Worm (Caenorhabditis elegans): ENCODE results near the gene hum-10.
A peak's percentile ranks its signal among the peaks of the same experiment; 100 is the strongest.

Gene hum-10

DNA sequence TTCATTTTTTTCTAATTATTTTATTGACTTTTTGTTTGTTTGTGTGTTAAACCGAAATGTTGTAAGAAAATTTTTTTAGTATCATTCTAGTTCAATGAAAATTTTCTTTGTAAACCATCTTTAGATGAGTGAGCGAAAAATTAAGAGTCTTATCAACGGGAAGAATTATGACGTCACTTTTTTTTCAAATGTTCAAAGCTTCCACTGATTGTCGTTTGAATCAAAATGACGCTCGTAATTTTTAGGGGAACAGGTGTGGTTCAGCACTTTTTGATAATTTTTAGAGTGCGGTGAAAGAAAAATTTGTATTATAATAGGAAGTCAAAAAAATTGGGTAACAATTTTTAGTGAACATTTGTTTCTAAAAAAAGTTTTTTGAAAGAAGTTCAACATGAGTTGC, 39.5 kb upstream of the hum-10 start:
- no peak for TF ChIP-seq Y5F2A.4 (GFP tag; optimal IDR thresholded peaks at IDR 0.05)
- TF ChIP-seq F44E2.7 (GFP tag; IDR thresholded peaks at IDR 0.05), result no peak
- no peak for TF ChIP-seq zag-1 (tag; optimal IDR thresholded peaks at IDR 0.05)
- no peak for TF ChIP-seq egl-27 (tag; optimal IDR thresholded peaks at IDR 0.05)
- no peak for TF ChIP-seq php-3 (GFP tag; IDR thresholded peaks at IDR 0.05)
- peak; percentile 58 for TF ChIP-seq dve-1 (tag; optimal IDR thresholded peaks at IDR 0.05; ENCODE audit: insufficient read depth)
- TF ChIP-seq snpc-4 (tag; optimal IDR thresholded peaks at IDR 0.05), result no peak
- 0 out of 2 replicates have a peak, but pooled peaks have one; percentile 27 for TF ChIP-seq lin-1 (GFP tag; IDR thresholded peaks at IDR 0.05)
- TF ChIP-seq ama-1 (optimal IDR thresholded peaks at IDR 0.05), result no peak
- peak; percentile 68 for TF ChIP-seq dmd-6 (GFP tag; IDR thresholded peaks at IDR 0.05)
- TF ChIP-seq nhr-28 (tag; optimal IDR thresholded peaks at IDR 0.05), result peak; percentile 34
- no peak for TF ChIP-seq daf-16 (GFP tag; optimal IDR thresholded peaks at IDR 0.05)
- TF ChIP-seq daf-16 (tag; optimal IDR thresholded peaks at IDR 0.05), result peak; percentile 22
- TF ChIP-seq hlh-11 (tag; optimal IDR thresholded peaks at IDR 0.05), result peak; percentile 53
- no peak for TF ChIP-seq F10B5.3 (tag; optimal IDR thresholded peaks at IDR 0.05)
- peak; percentile 90 for TF ChIP-seq pqm-1 (tag; optimal IDR thresholded peaks at IDR 0.05)
- TF ChIP-seq tra-1 (GFP tag; IDR thresholded peaks at IDR 0.05), result no peak

DNA sequence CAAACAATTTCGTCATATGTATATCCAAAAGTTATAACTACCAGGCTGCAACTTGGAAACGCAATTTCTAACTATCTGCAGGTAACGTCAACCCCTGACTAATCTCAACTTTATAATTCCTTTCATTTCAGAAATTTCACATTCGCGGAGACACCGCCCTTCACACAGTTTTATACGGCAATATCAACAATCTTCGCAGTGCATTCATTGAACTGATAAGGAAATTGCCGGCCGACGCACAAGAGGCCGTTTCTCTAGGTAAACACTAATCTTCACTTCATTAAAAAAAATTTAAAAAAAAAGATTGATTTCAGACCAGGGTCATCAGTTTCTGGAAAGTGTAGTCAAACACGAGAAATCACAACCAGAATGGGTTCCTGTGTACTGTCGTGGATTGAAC, 36.8 kb upstream of the hum-10 start:
- TF ChIP-seq dmd-8 (GFP tag; IDR thresholded peaks at IDR 0.05), result no peak
- peak; percentile 31 for TF ChIP-seq nhr-77 (tag; optimal IDR thresholded peaks at IDR 0.05)
- peak; percentile 26 for TF ChIP-seq hlh-30 (tag; optimal IDR thresholded peaks at IDR 0.05; ENCODE audit: insufficient read depth)
- no peak for TF ChIP-seq lin-29 (GFP tag; IDR thresholded peaks at IDR 0.05)
- peak; percentile 67 for TF ChIP-seq nhr-28 (tag; optimal IDR thresholded peaks at IDR 0.05)
- no peak for TF ChIP-seq arid-1 (GFP tag; conservative IDR thresholded peaks at IDR 0.05)
- TF ChIP-seq hlh-11 (tag; optimal IDR thresholded peaks at IDR 0.05), result peak; percentile 67
- peak; percentile 98 for TF ChIP-seq pqm-1 (tag; optimal IDR thresholded peaks at IDR 0.05)
- TF ChIP-seq daf-16 (GFP tag; optimal IDR thresholded peaks at IDR 0.05), result peak in 1 of 2 experiments; percentile 46
- TF ChIP-seq daf-16 (tag; optimal IDR thresholded peaks at IDR 0.05), result peak; percentile 98
- peak; percentile 45 for TF ChIP-seq mes-2 (tag; optimal IDR thresholded peaks at IDR 0.05; ENCODE audit: poor library complexity, severe bottlenecking)
- no peak for TF ChIP-seq snpc-4 (tag; optimal IDR thresholded peaks at IDR 0.05)
- peak; percentile 74 for TF ChIP-seq dmd-6 (GFP tag; IDR thresholded peaks at IDR 0.05)
- peak; percentile 70 for TF ChIP-seq dve-1 (tag; optimal IDR thresholded peaks at IDR 0.05; ENCODE audit: insufficient read depth)
- no peak for TF ChIP-seq unc-130 (GFP tag; optimal IDR thresholded peaks at IDR 0.05)

DNA sequence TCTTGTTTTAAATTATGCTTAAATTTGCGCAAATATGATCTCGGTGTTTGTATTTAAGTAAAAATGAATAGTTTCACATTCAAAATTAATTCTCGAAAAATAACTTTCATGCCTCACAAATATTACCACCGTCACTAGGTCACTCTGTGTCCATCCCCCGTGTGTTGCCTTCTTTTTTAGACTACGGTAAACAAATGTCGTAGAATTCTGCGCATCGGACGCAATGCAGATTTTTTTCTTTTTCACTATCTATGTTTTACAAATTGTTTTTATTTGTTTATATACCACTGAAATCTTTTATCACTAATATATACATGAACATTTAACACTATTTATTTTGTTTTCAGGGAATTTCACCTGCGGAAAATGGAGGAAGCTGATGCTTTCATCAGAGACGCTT, 36.2 kb upstream of the hum-10 start, which contains the start of gene R08E3.3:
R08E3.3 (plus strand) TSS at position 342 of the 400 bp plus-strand sequence.
- TF ChIP-seq fos-1 (tag; optimal IDR thresholded peaks at IDR 0.05) (no peak), hmg-1.1 (GFP tag; IDR thresholded peaks at IDR 0.05) (0 out of 2 replicates have a peak, but pooled peaks have one; percentile 30), mes-2 (tag; optimal IDR thresholded peaks at IDR 0.05; ENCODE audit: poor library complexity, severe bottlenecking) (peak; percentile 24), mep-1 (tag; optimal IDR thresholded peaks at IDR 0.05) (peak; percentile 39), lsy-2 (tag; optimal IDR thresholded peaks at IDR 0.05) (peak; percentile 72 to 98), lir-3 (tag; optimal IDR thresholded peaks at IDR 0.05) (no peak), F10B5.3 (tag; optimal IDR thresholded peaks at IDR 0.05) (no peak), daf-16 (GFP tag; optimal IDR thresholded peaks at IDR 0.05) (no peak), daf-16 (tag; optimal IDR thresholded peaks at IDR 0.05) (peak; percentile 85), nhr-28 (tag; optimal IDR thresholded peaks at IDR 0.05) (peak; percentile 26), dve-1 (tag; optimal IDR thresholded peaks at IDR 0.05; ENCODE audit: insufficient read depth) (peak; percentile 56), hlh-30 (tag; optimal IDR thresholded peaks at IDR 0.05; ENCODE audit: insufficient read depth) (peak; percentile 33)

DNA sequence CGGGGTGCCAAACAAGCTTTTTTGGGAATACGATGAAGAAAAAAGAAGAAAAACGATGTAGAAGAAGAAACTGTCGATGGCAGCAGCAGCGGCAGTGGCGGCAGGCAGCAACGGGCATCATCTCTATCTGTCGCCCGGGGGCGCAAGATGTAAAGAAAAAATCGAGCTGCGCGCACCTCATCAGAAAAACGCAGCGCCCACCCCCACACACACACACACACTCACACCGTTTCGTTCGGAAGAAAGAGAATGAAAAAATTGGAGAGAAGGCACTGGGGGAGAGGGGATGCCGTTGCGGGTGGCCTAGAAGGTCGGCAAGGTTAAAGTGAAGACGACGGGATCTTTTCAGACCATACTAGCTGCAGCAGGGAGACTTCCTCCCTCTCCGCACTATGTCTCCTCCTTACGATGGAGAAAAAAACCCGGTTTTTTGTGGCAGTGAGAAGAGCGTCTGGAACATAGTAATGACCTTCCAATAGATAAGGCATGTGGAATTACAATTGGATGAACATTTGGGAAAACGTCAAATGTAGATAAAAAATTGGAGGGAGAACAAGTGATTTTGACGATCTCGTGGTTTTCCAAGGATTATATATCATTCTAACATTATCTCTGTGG, 31.1 kb upstream of the hum-10 start:
- peak; percentile 63; the same call in 1 of the 2 replicates for TF ChIP-seq set-16 (GFP tag; IDR thresholded peaks at IDR 0.05)
- TF ChIP-seq zag-1 (tag; optimal IDR thresholded peaks at IDR 0.05), result no peak
- TF ChIP-seq mep-1 (tag; optimal IDR thresholded peaks at IDR 0.05), result peak; percentile 17
- no peak for TF ChIP-seq D1046.2 (GFP tag; IDR thresholded peaks at IDR 0.05)
- peak; percentile 12 for TF ChIP-seq nhr-25 (tag; optimal IDR thresholded peaks at IDR 0.05; ENCODE audit: borderline replicate concordance, insufficient read depth)
- no peak for TF ChIP-seq nhr-41 (GFP tag; IDR thresholded peaks at IDR 0.05)
- no peak for TF ChIP-seq ceh-32 (tag; optimal IDR thresholded peaks at IDR 0.05; ENCODE audit: poor library complexity)
- no peak for TF ChIP-seq ceh-82 (tag; optimal IDR thresholded peaks at IDR 0.05)
- no peak for TF ChIP-seq ceh-62 (tag; optimal IDR thresholded peaks at IDR 0.05)
- TF ChIP-seq snpc-4 (tag; optimal IDR thresholded peaks at IDR 0.05), result no peak

Data from whole organism, L4 larva.